Fruit fly (Drosophila melanogaster) whole organism, adult: ENCODE results near the gene PGAP5.

Source experiments
- Clk ChIP-seq: fragments of 200-800 bp; sonication (Bioruptor generic); optimal IDR thresholded peaks from 2 replicates; lab custom pipeline; 2017; ENCODE audit warnings: missing biosample characterization, missing genetic modification characterization
- Crg-1 ChIP-seq: fragments of 200-800 bp; sonication (Bioruptor generic); optimal IDR thresholded peaks from 2 replicates; lab custom pipeline; 2016; ENCODE audit warnings: missing biosample characterization, missing genetic modification characterization
- bab1 ChIP-seq: fragments of 200-800 bp; sonication (Bioruptor generic); optimal IDR thresholded peaks from 3 replicates; lab custom pipeline; 2019; ENCODE audit warnings: missing biosample characterization, mild to moderate bottlenecking, missing genetic modification characterization, moderate library complexity
- kay ChIP-seq: fragments of 200-800 bp; sonication (Bioruptor generic); peaks from one replicate; lab custom pipeline; 2016; ENCODE audit warnings: missing biosample characterization, missing genetic modification characterization, borderline replicate concordance

dm6 chr2L:8195722-8196323 is 2.9 kb upstream of the PGAP5 start:
- no peak for TF ChIP-seq Crg-1 (GFP tag; lab: Kevin White, UChicago)
- TF ChIP-seq Clk (GFP tag; lab: Kevin White, UChicago), result no peak
- no peak for TF ChIP-seq bab1 (GFP tag; lab: Kevin White, UChicago)
- TF ChIP-seq kay (GFP tag; lab: Kevin White, UChicago), result no peak
